Fruit fly (Drosophila melanogaster): ENCODE results near the gene CG11555.

- TF ChIP-seq EcR (GFP tag; optimal IDR thresholded peaks at IDR 0.05), result no peak
- no peak for TF ChIP-seq Pif1B (GFP tag; optimal IDR thresholded peaks at IDR 0.05)
- peak; percentile 62; the same call in 1 of the 2 replicates for TF ChIP-seq CG32121 (GFP tag; IDR thresholded peaks at IDR 0.05)
- no peak for TF ChIP-seq CG14655 (GFP tag; optimal IDR thresholded peaks at IDR 0.05)
- TF ChIP-seq Snoo (tag; optimal IDR thresholded peaks at IDR 0.05), result no peak
Measured at dm6 chr2L:298285-298644, 24.6 kb downstream of the CG11555 start.

Data from whole organism, pupa.